Fruit fly (Drosophila melanogaster) whole organism, embryonic: ENCODE measurements around the gene CG15498.

ENCODE experiments used
- Antp ChIP-seq: fragments of 200-800 bp; sonication (Bioruptor generic); optimal IDR thresholded peaks from 3 replicates; lab custom pipeline; 2016; ENCODE audit warnings: missing biosample characterization, missing genetic modification characterization
- CG11085 ChIP-seq: fragments of 200-800 bp; sonication (Bioruptor generic); IDR thresholded peaks from 2 replicates; pipeline ENCODE4 v1.3.6; 2022; ENCODE audit warnings: missing biosample characterization, missing genetic modification characterization
- CG11695 ChIP-seq: fragments of 200-800 bp; sonication (Bioruptor generic); IDR thresholded peaks from 3 replicates; pipeline ENCODE4 v1.3.6; 2022; ENCODE audit warnings: missing biosample characterization, missing genetic modification characterization
- CG11696 ChIP-seq: fragments of 200-800 bp; sonication (Bioruptor generic); IDR thresholded peaks from 2 replicates; pipeline ENCODE4 v1.3.6; 2022; ENCODE audit warnings: missing biosample characterization, missing genetic modification characterization
- CG14710 ChIP-seq: fragments of 200-800 bp; sonication (Bioruptor generic); optimal IDR thresholded peaks from 3 replicates; lab custom pipeline; 2019; ENCODE audit warnings: missing biosample characterization, mild to moderate bottlenecking, missing genetic modification characterization, moderate library complexity
- CG15269 ChIP-seq: fragments of 200-800 bp; sonication (Bioruptor generic); optimal IDR thresholded peaks from 2 replicates; lab custom pipeline; 2018; ENCODE audit warnings: missing biosample characterization, mild to moderate bottlenecking, missing genetic modification characterization, moderate library complexity
- CG2889 ChIP-seq: fragments of 200-800 bp; sonication (Bioruptor generic); IDR thresholded peaks from 3 replicates; pipeline ENCODE4 v1.3.6; 2022; ENCODE audit warnings: missing biosample characterization, missing genetic modification characterization
- CG3163 ChIP-seq: fragments of 200-800 bp; sonication (Bioruptor generic); optimal IDR thresholded peaks from 3 replicates; lab custom pipeline; 2016; ENCODE audit warnings: missing biosample characterization, missing genetic modification characterization
- CG34224 ChIP-seq: fragments of 200-800 bp; sonication (Bioruptor generic); IDR thresholded peaks from 3 replicates; pipeline ENCODE4 v1.3.6; 2022; ENCODE audit warnings: missing biosample characterization, missing genetic modification characterization; ENCODE audit not compliant: partially characterized antibody
- CG3847 ChIP-seq: fragments of 200-800 bp; sonication (Bioruptor generic); IDR thresholded peaks from 2 replicates; pipeline ENCODE4 v1.3.6; 2022; ENCODE audit warnings: missing biosample characterization, missing genetic modification characterization
- CG4328 ChIP-seq: fragments of 200-800 bp; sonication (Bioruptor generic); optimal IDR thresholded peaks from 3 replicates; lab custom pipeline; 2017; ENCODE audit warnings: missing biosample characterization, missing genetic modification reagents, missing genetic modification characterization
- CG43689 ChIP-seq: fragments of 200-800 bp; sonication (Bioruptor generic); IDR thresholded peaks from 2 replicates; pipeline ENCODE4 v1.3.6; 2022; ENCODE audit warnings: missing biosample characterization, missing genetic modification characterization
- CG4424 ChIP-seq: fragments of 200-800 bp; sonication (Bioruptor generic); optimal IDR thresholded peaks from 3 replicates; lab custom pipeline; 2016; ENCODE audit warnings: missing biosample characterization, missing genetic modification characterization
- CG7372 ChIP-seq: fragments of 200-800 bp; sonication (Bioruptor generic); IDR thresholded peaks from 2 replicates; pipeline ENCODE4 v1.3.6; 2022; ENCODE audit warnings: missing biosample characterization, missing genetic modification characterization
- CG9437 ChIP-seq: fragments of 200-800 bp; sonication (Bioruptor generic); optimal IDR thresholded peaks from 2 replicates; lab custom pipeline; 2018; ENCODE audit warnings: missing biosample characterization, mild to moderate bottlenecking, missing genetic modification characterization
- Doc3 ChIP-seq: fragments of 200-800 bp; sonication (Bioruptor generic); IDR thresholded peaks from 3 replicates; pipeline ENCODE4 v1.3.6; 2022; ENCODE audit warnings: missing biosample characterization, missing genetic modification characterization; ENCODE audit not compliant: partially characterized antibody
- Gsc ChIP-seq: fragments of 200-800 bp; sonication (Bioruptor generic); IDR thresholded peaks from 2 replicates; pipeline ENCODE4 v1.3.6; 2022; ENCODE audit warnings: missing biosample characterization, missing genetic modification characterization
- H15 ChIP-seq: fragments of 200-800 bp; sonication (Bioruptor generic); IDR thresholded peaks from 3 replicates; pipeline ENCODE4 v1.3.6; 2022; ENCODE audit warnings: missing biosample characterization, missing genetic modification characterization
- HHEX ChIP-seq: fragments of 200-800 bp; sonication (Bioruptor generic); optimal IDR thresholded peaks from 3 replicates; lab custom pipeline; 2017; ENCODE audit warnings: missing biosample characterization, mild to moderate bottlenecking, missing genetic modification characterization, missing genetic modification reagents
- HmgD ChIP-seq: fragments of 200-800 bp; sonication (Bioruptor generic); optimal IDR thresholded peaks from 3 replicates; lab custom pipeline; 2016; ENCODE audit warnings: missing biosample characterization, missing genetic modification characterization
- Lpt ChIP-seq: fragments of >200 bp; optimal IDR thresholded peaks from 2 replicates; lab custom pipeline; 2018; ENCODE audit warnings: missing biosample characterization, missing genetic modification characterization
- Med ChIP-seq: fragments of 200-800 bp; sonication (Bioruptor generic); peaks from one replicate; lab custom pipeline; 2016; ENCODE audit warnings: missing biosample characterization, missing genetic modification characterization, mild to moderate bottlenecking, inconsistent platforms, moderate library complexity
- Mrtf ChIP-seq: fragments of 200-800 bp; sonication (Bioruptor generic); IDR thresholded peaks from 3 replicates; pipeline ENCODE4 v1.3.6; 2022; ENCODE audit warnings: missing biosample characterization, missing genetic modification characterization
- NK7.1 ChIP-seq: fragments of 200-800 bp; sonication (Bioruptor generic); optimal IDR thresholded peaks from 3 replicates; lab custom pipeline; 2016; ENCODE audit warnings: missing biosample characterization, missing genetic modification characterization
- Neu2 ChIP-seq: fragments of 200-800 bp; sonication (Bioruptor generic); optimal IDR thresholded peaks from 3 replicates; lab custom pipeline; 2016; ENCODE audit warnings: missing biosample characterization, missing genetic modification characterization, borderline replicate concordance
- caup ChIP-seq: fragments of 200-800 bp; sonication (Bioruptor generic); optimal IDR thresholded peaks from 3 replicates; lab custom pipeline; 2017; ENCODE audit warnings: missing biosample characterization, mild to moderate bottlenecking, missing genetic modification characterization, moderate library complexity; ENCODE audit not compliant: severe bottlenecking
- chn ChIP-seq: fragments of 200-800 bp; sonication (Bioruptor generic); optimal IDR thresholded peaks from 2 replicates; lab custom pipeline; 2016; ENCODE audit warnings: missing biosample characterization, missing genetic modification characterization
- dan ChIP-seq: fragments of 200-800 bp; sonication (Bioruptor generic); IDR thresholded peaks from 2 replicates; pipeline ENCODE4 v1.3.6; 2022; ENCODE audit warnings: missing biosample characterization, missing genetic modification characterization
- danr ChIP-seq: fragments of 200-800 bp; sonication (Bioruptor generic); IDR thresholded peaks from 2 replicates; pipeline ENCODE4 v1.3.6; 2022; ENCODE audit warnings: missing biosample characterization, missing genetic modification characterization
- en ChIP-seq: fragments of 200-800 bp; sonication (Bioruptor generic); optimal IDR thresholded peaks from 2 replicates; lab custom pipeline; 2016; ENCODE audit warnings: missing biosample characterization, missing genetic modification characterization
- fu2 ChIP-seq: fragments of 200-800 bp; sonication (Bioruptor generic); optimal IDR thresholded peaks from 2 replicates; lab custom pipeline; 2016; ENCODE audit warnings: missing biosample characterization, missing genetic modification characterization
- grau ChIP-seq: fragments of 200-800 bp; optimal IDR thresholded peaks from 3 replicates; lab custom pipeline; 2019; ENCODE audit warnings: missing biosample characterization, mild to moderate bottlenecking, missing genetic modification characterization, moderate library complexity
- grn ChIP-seq: fragments of 200-800 bp; sonication (Bioruptor generic); optimal IDR thresholded peaks from 3 replicates; lab custom pipeline; 2017; ENCODE audit warnings: missing biosample characterization, missing genetic modification characterization
- gsb-n ChIP-seq: fragments of 200-800 bp; sonication (Bioruptor generic); optimal IDR thresholded peaks from 3 replicates; lab custom pipeline; 2018; ENCODE audit warnings: missing biosample characterization, mild to moderate bottlenecking, missing genetic modification characterization
- h ChIP-seq: fragments of >200 bp; optimal IDR thresholded peaks from 2 replicates; lab custom pipeline; 2017
- hkb ChIP-seq, 2 experiments: fragments of 200-800 bp in 1 of 2; fragments of >200 bp in 1 of 2; sonication (Bioruptor generic) in 1 of 2; IDR thresholded peaks in 1 of 2; optimal IDR thresholded peaks in 1 of 2; 2 replicates each; pipeline versions ENCODE4 v1.3.6 to Lab custom; 2017 to 2022; ENCODE audit warnings: missing biosample characterization in 1 of 2, missing genetic modification characterization in 1 of 2
- jing ChIP-seq: fragments of 200-800 bp; sonication (Bioruptor generic); optimal IDR thresholded peaks from 2 replicates; lab custom pipeline; 2018; ENCODE audit warnings: missing biosample characterization, mild to moderate bottlenecking, missing genetic modification characterization
- kni ChIP-seq: fragments of 200-800 bp; sonication (Bioruptor generic); optimal IDR thresholded peaks from 3 replicates; lab custom pipeline; 2017; ENCODE audit warnings: mild to moderate bottlenecking, missing biosample characterization, missing genetic modification reagents, missing genetic modification characterization
- mirr ChIP-seq: fragments of 200-800 bp; sonication (Bioruptor generic); optimal IDR thresholded peaks from 3 replicates; lab custom pipeline; 2018; ENCODE audit warnings: missing biosample characterization, mild to moderate bottlenecking, missing genetic modification characterization
- oc ChIP-seq: fragments of 200-800 bp; sonication (Bioruptor generic); optimal IDR thresholded peaks from 2 replicates; lab custom pipeline; 2018; ENCODE audit warnings: missing biosample characterization, mild to moderate bottlenecking, missing genetic modification characterization, moderate library complexity
- pan ChIP-seq, 4 experiments: fragments of >200 bp in 3 of 4; fragments of 200-800 bp in 1 of 4; sonication (Bioruptor generic) in 1 of 4; optimal IDR thresholded peaks in 3 of 4; IDR thresholded peaks in 1 of 4; 2 replicates each; pipeline versions ENCODE4 v1.3.6 to Lab custom; 2017 to 2022; ENCODE audit warnings: missing biosample characterization in 2 of 4, missing genetic modification characterization in 2 of 4, mixed read lengths in 1 of 4
- pros ChIP-seq: fragments of 200-800 bp; sonication (Bioruptor generic); optimal IDR thresholded peaks from 3 replicates; lab custom pipeline; 2019; ENCODE audit warnings: missing biosample characterization, mild to moderate bottlenecking, missing genetic modification characterization, moderate library complexity
- pzg ChIP-seq: fragments of 200-800 bp; sonication (Bioruptor generic); optimal IDR thresholded peaks from 3 replicates; lab custom pipeline; 2018; ENCODE audit warnings: missing biosample characterization, mild to moderate bottlenecking, missing genetic modification characterization, moderate library complexity
- schlank ChIP-seq: fragments of 200-800 bp; sonication (Bioruptor generic); optimal IDR thresholded peaks from 2 replicates; lab custom pipeline; 2018; ENCODE audit warnings: missing biosample characterization, mild to moderate bottlenecking, missing genetic modification characterization
- slp2 ChIP-seq: fragments of 200-800 bp; sonication (Bioruptor generic); optimal IDR thresholded peaks from 2 replicates; lab custom pipeline; 2016; ENCODE audit warnings: missing biosample characterization, missing genetic modification characterization
- sr ChIP-seq: fragments of 200-800 bp; sonication (Bioruptor generic); IDR thresholded peaks from 3 replicates; pipeline ENCODE4 v1.3.6; 2022; ENCODE audit warnings: missing biosample characterization, missing genetic modification characterization
- stwl ChIP-seq: fragments of 200-800 bp; sonication (Bioruptor generic); optimal IDR thresholded peaks from 3 replicates; lab custom pipeline; 2018; ENCODE audit warnings: missing biosample characterization, mild to moderate bottlenecking, missing genetic modification characterization, moderate library complexity
- tll ChIP-seq, 2 experiments: fragments of 200-800 bp in 1 of 2; fragments of >200 bp in 1 of 2; sonication (Bioruptor generic) in 1 of 2; optimal IDR thresholded peaks; 2 replicates each; lab custom pipeline; 2017 to 2019; ENCODE audit warnings: missing biosample characterization in 2 of 2, missing genetic modification characterization in 2 of 2, mild to moderate bottlenecking in 1 of 2, moderate library complexity in 1 of 2
- twi ChIP-seq: fragments of 200-800 bp; optimal IDR thresholded peaks from 2 replicates; lab custom pipeline; 2019; ENCODE audit warnings: missing biosample characterization, mild to moderate bottlenecking, missing genetic modification characterization, moderate library complexity
- usp ChIP-seq: fragments of >200 bp; optimal IDR thresholded peaks from 2 replicates; lab custom pipeline; 2017; ENCODE audit warnings: missing biosample characterization, missing genetic modification characterization
- yki ChIP-seq: fragments of >200 bp; optimal IDR thresholded peaks from 3 replicates; lab custom pipeline; 2018

The CG15498 gene

dm6 chr3R:21580091-21580490, 11.1 kb upstream of the CG15498 start (continued):
- TF ChIP-seq pan (optimal IDR thresholded peaks at IDR 0.05; lab: Kevin White, UChicago) (no peak), pan (GFP tag; optimal IDR thresholded peaks at IDR 0.05 in 1 of 2, IDR thresholded peaks at IDR 0.05 in 1 of 2) (no peak), Neu2 (no peak), twi (tag; lab: Kevin White, UChicago) (peak; percentile 47), schlank (tag; lab: Kevin White, UChicago) (no peak), HHEX (GFP tag; lab: Kevin White, UChicago) (no peak), CG43689 (GFP tag; lab: Robert Waterston, UW) (no peak), gsb-n (no peak), yki (lab: Kevin White, UChicago) (no peak), CG34224 (no peak), CG9437 (GFP tag; lab: Kevin White, UChicago) (no peak), CG4424 (no peak), kni (GFP tag; lab: Kevin White, UChicago) (no peak), oc (tag; lab: Kevin White, UChicago) (no peak), en (GFP tag; lab: Kevin White, UChicago) (no peak), fu2 (GFP tag; lab: Kevin White, UChicago) (no peak), Gsc (GFP tag; lab: Robert Waterston, UW) (no peak), usp (GFP tag; lab: Kevin White, UChicago) (no peak), CG3847 (peak; percentile 36; the same call in 1 of the 2 replicates), HmgD (GFP tag; lab: Kevin White, UChicago) (peak; percentile 80), Mrtf (GFP tag; lab: Robert Waterston, UW) (0 out of 3 replicates have a peak, but pooled peaks have one; percentile 18), Antp (GFP tag; lab: Kevin White, UChicago) (peak; percentile 4), grn (no peak), hkb (optimal IDR thresholded peaks at IDR 0.05; lab: Kevin White, UChicago) (no peak), hkb (GFP tag; IDR thresholded peaks at IDR 0.05; lab: Robert Waterston, UW) (peak; percentile 42; the same call in 1 of the 2 replicates), CG11085 (GFP tag; lab: Robert Waterston, UW) (0 out of 2 replicates have a peak, but pooled peaks have one; percentile 27), NK7.1 (GFP tag; lab: Kevin White, UChicago) (no peak), stwl (tag; lab: Kevin White, UChicago) (peak; percentile 95), pzg (GFP tag; lab: Kevin White, UChicago) (peak; percentile 35), CG11695 (no peak), H15 (GFP tag; lab: Robert Waterston, UW) (peak; percentile 37; the same call in 1 of the 3 replicates), CG3163 (peak; percentile 51), jing (GFP tag; lab: Kevin White, UChicago) (no peak), danr (GFP tag; lab: Robert Waterston, UW) (no peak), CG2889 (GFP tag; lab: Robert Waterston, UW) (no peak), grau (no peak), pros (no peak), caup (GFP tag; lab: Kevin White, UChicago) (no peak), CG4328 (GFP tag; lab: Kevin White, UChicago) (no peak), tll (GFP tag; optimal IDR thresholded peaks at IDR 0.05; lab: Kevin White, UChicago) (no peak), dan (GFP tag; lab: Robert Waterston, UW) (no peak), slp2 (GFP tag; lab: Kevin White, UChicago) (no peak), Med (GFP tag; lab: Kevin White, UChicago) (peak; percentile 95), Doc3 (GFP tag; lab: Robert Waterston, UW) (no peak), sr (GFP tag; lab: Robert Waterston, UW) (peak; percentile 45; the same call in 1 of the 3 replicates), CG7372 (GFP tag; lab: Robert Waterston, UW) (no peak), CG15269 (tag; lab: Kevin White, UChicago) (no peak), CG14710 (no peak), h (lab: Kevin White, UChicago) (no peak), mirr (GFP tag; lab: Kevin White, UChicago) (no peak), CG11696 (GFP tag; lab: Robert Waterston, UW) (no peak; the same call in 1 of the 2 replicates), chn (GFP tag; lab: Kevin White, UChicago) (no peak), Lpt (no peak)
